Fruit fly (Drosophila melanogaster) whole organism: ENCODE results near the gene Krn.

Experiments
- CG8478 ChIP-seq: fragments of >200 bp; optimal IDR thresholded peaks from 2 replicates; lab custom pipeline; 2018; ENCODE audit warnings: inconsistent platforms
- Dll ChIP-seq: fragments of >200 bp; optimal IDR thresholded peaks from 2 replicates; lab custom pipeline; 2017
- EcR ChIP-seq, 2 experiments: fragments of >200 bp; optimal IDR thresholded peaks; 2 replicates each; lab custom pipeline; 2017; ENCODE audit warnings: missing biosample characterization in 2 of 2, missing genetic modification characterization in 2 of 2, missing genetic modification reagents in 2 of 2
- pan ChIP-seq: fragments of >200 bp; optimal IDR thresholded peaks from 2 replicates; lab custom pipeline; 2017
- psq ChIP-seq: fragments of >200 bp; optimal IDR thresholded peaks from 2 replicates; lab custom pipeline; 2017
- usp ChIP-seq: fragments of >200 bp; optimal IDR thresholded peaks from 2 replicates; lab custom pipeline; 2017; ENCODE audit warnings: missing biosample characterization, missing genetic modification characterization, mixed read lengths

- no peak for TF ChIP-seq Dll
- TF ChIP-seq CG8478 (lab: Kevin White, UChicago) = no peak
- TF ChIP-seq psq (lab: Kevin White, UChicago) = no peak
- TF ChIP-seq usp (GFP tag; lab: Kevin White, UChicago) = no peak
- no peak for TF ChIP-seq pan (lab: Kevin White, UChicago)
- no peak for TF ChIP-seq EcR (GFP tag; optimal IDR thresholded peaks at IDR 0.05; lab: Kevin White, UChicago)
Observed at dm6 chr3L:17604891-17605290, 49.2 kb downstream of the Krn start.
